Worm (Caenorhabditis elegans) whole organism, late embryonic: Measurements from ENCODE around the gene ethe-1.

Experiments
- C38D4.7 ChIP-seq: fragments of 200-800 bp; sonication (Bioruptor generic); optimal IDR thresholded peaks from 2 replicates; lab custom pipeline; 2018; ENCODE audit warnings: mild to moderate bottlenecking, missing genetic modification characterization, moderate library complexity, missing compliant biosample characterization
- F13H6.1 ChIP-seq: sonication (generic microtip); optimal IDR thresholded peaks from 2 replicates; lab custom pipeline; 2016; ENCODE audit warnings: missing genetic modification characterization, missing compliant biosample characterization
- K09A11.1 ChIP-seq: sonication (generic microtip); optimal IDR thresholded peaks from 2 replicates; lab custom pipeline; 2017; ENCODE audit warnings: antibody characterized with exemption, mild to moderate bottlenecking, missing genetic modification characterization, missing compliant biosample characterization; ENCODE audit not compliant: insufficient read depth
- Y22D7AL.16 ChIP-seq: sonication (generic microtip); optimal IDR thresholded peaks from 2 replicates; lab custom pipeline; 2016; ENCODE audit warnings: missing genetic modification characterization, missing compliant biosample characterization
- ahr-1 ChIP-seq: sonication (generic microtip); optimal IDR thresholded peaks from 2 replicates; lab custom pipeline; 2016; ENCODE audit warnings: missing genetic modification characterization, missing compliant biosample characterization
- ama-1 ChIP-seq: fragments of 150-350 bp; optimal IDR thresholded peaks from 2 replicates; lab custom pipeline; 2014
- ceh-19 ChIP-seq: fragments of 200-800 bp; sonication (Bioruptor generic); optimal IDR thresholded peaks from 2 replicates; lab custom pipeline; 2018; ENCODE audit warnings: mild to moderate bottlenecking, missing genetic modification characterization, missing compliant biosample characterization
- ceh-24 ChIP-seq: sonication (generic microtip); optimal IDR thresholded peaks from 2 replicates; lab custom pipeline; 2016; ENCODE audit warnings: mild to moderate bottlenecking, missing genetic modification characterization, missing compliant biosample characterization
- ceh-34 ChIP-seq: sonication (generic microtip); optimal IDR thresholded peaks from 2 replicates; lab custom pipeline; 2016; ENCODE audit warnings: mild to moderate bottlenecking, missing genetic modification characterization, missing compliant biosample characterization
- ceh-6 ChIP-seq: fragments of 200-800 bp; sonication (Bioruptor generic); optimal IDR thresholded peaks from 2 replicates; lab custom pipeline; 2018; ENCODE audit warnings: mild to moderate bottlenecking, missing genetic modification characterization, missing compliant biosample characterization
- che-1 ChIP-seq: sonication (generic microtip); optimal IDR thresholded peaks from 2 replicates; lab custom pipeline; 2016; ENCODE audit warnings: mild to moderate bottlenecking, missing genetic modification characterization, missing compliant biosample characterization
- dve-1 ChIP-seq: sonication (generic microtip); optimal IDR thresholded peaks from 2 replicates; lab custom pipeline; 2017; ENCODE audit warnings: antibody characterized with exemption, mild to moderate bottlenecking, missing genetic modification characterization, missing compliant biosample characterization
- elt-4 ChIP-seq: sonication (generic microtip); optimal IDR thresholded peaks from 2 replicates; lab custom pipeline; 2016; ENCODE audit warnings: missing genetic modification characterization, missing compliant biosample characterization
- ets-4 ChIP-seq: sonication (generic microtip); optimal IDR thresholded peaks from 2 replicates; lab custom pipeline; 2016; ENCODE audit warnings: missing genetic modification characterization, missing compliant biosample characterization
- fax-1 ChIP-seq: sonication (generic microtip); optimal IDR thresholded peaks from 2 replicates; lab custom pipeline; 2016; ENCODE audit warnings: missing genotype, missing genetic modification characterization, missing compliant biosample characterization
- gmeb-2 ChIP-seq: sonication (generic microtip); optimal IDR thresholded peaks from 2 replicates; lab custom pipeline; 2016; ENCODE audit warnings: missing genetic modification characterization, inconsistent platforms, missing compliant biosample characterization
- hlh-6 ChIP-seq: sonication (generic microtip); optimal IDR thresholded peaks from 2 replicates; lab custom pipeline; 2016; ENCODE audit warnings: missing genotype, missing genetic modification characterization, missing compliant biosample characterization
- madf-2 ChIP-seq: sonication (generic microtip); optimal IDR thresholded peaks from 2 replicates; lab custom pipeline; 2017; ENCODE audit warnings: missing genetic modification characterization, missing compliant biosample characterization
- mec-3 ChIP-seq: sonication (generic microtip); optimal IDR thresholded peaks from 2 replicates; lab custom pipeline; 2016; ENCODE audit warnings: borderline replicate concordance, missing genetic modification characterization, missing compliant biosample characterization
- nfya-1 ChIP-seq: sonication (generic microtip); optimal IDR thresholded peaks from 2 replicates; lab custom pipeline; 2017; ENCODE audit warnings: missing genetic modification characterization, mild to moderate bottlenecking, missing compliant biosample characterization, antibody characterized with exemption, moderate library complexity
- npax-4 ChIP-seq: sonication (generic microtip); optimal IDR thresholded peaks from 2 replicates; lab custom pipeline; 2016; ENCODE audit warnings: missing genetic modification characterization, missing compliant biosample characterization
- odd-2 ChIP-seq: sonication (generic microtip); optimal IDR thresholded peaks from 2 replicates; lab custom pipeline; 2017; ENCODE audit warnings: antibody characterized with exemption, mild to moderate bottlenecking, missing genetic modification characterization, missing compliant biosample characterization
- pqm-1 ChIP-seq: sonication (generic microtip); optimal IDR thresholded peaks from 2 replicates; lab custom pipeline; 2016; ENCODE audit warnings: missing genetic modification characterization, missing compliant biosample characterization
- pros-1 ChIP-seq: fragments of 150-350 bp; optimal IDR thresholded peaks from 2 replicates; lab custom pipeline; 2014; ENCODE audit warnings: missing biosample characterization, missing genetic modification reagents, missing genetic modification characterization
- rnt-1 ChIP-seq: sonication (generic microtip); optimal IDR thresholded peaks from 2 replicates; lab custom pipeline; 2016; ENCODE audit warnings: missing genetic modification characterization, missing compliant biosample characterization
- sox-2 ChIP-seq: fragments of 200-800 bp; sonication (Bioruptor generic); IDR thresholded peaks from 2 replicates; pipeline ENCODE4 v1.3.6; 2022; ENCODE audit warnings: missing genetic modification reagents, missing genetic modification characterization, missing compliant biosample characterization
- syd-9 ChIP-seq: sonication (generic microtip); optimal IDR thresholded peaks from 2 replicates; lab custom pipeline; 2016; ENCODE audit warnings: mild to moderate bottlenecking, missing genetic modification characterization, moderate library complexity, missing compliant biosample characterization
- ttx-3 ChIP-seq: sonication (generic microtip); optimal IDR thresholded peaks from 2 replicates; lab custom pipeline; 2016; ENCODE audit warnings: missing genetic modification reagents, missing genetic modification characterization, missing compliant biosample characterization
- unc-42 ChIP-seq: sonication (generic microtip); optimal IDR thresholded peaks from 2 replicates; lab custom pipeline; 2016; ENCODE audit warnings: missing genotype, missing genetic modification characterization, missing compliant biosample characterization
- unc-86 ChIP-seq: sonication (generic microtip); optimal IDR thresholded peaks from 2 replicates; lab custom pipeline; 2016; ENCODE audit warnings: missing genetic modification characterization, missing compliant biosample characterization

The ethe-1 gene

DNA sequence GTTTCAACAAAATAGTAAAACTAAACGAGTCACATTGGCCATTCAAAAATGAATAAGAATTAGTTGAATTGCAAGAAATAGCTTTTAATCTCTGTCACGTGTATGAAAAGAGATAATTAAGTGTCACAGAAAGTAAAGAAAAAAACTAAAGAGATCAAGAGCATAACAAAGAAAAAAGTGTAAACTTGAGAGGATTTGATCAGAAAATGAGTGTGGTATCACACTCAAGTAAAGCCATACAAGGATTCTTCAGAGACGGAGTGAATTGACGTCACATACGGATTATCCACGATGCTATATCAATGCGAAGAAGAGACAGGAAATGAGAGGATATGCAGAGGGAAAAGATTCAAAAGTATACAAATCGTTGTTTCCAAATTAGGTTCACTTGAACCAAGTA lies 39.3 kb downstream of the ethe-1 start:
- TF ChIP-seq madf-2 (tag; lab: Kevin White, UChicago) = no peak
- no peak for TF ChIP-seq mec-3
- TF ChIP-seq npax-4 (tag; lab: Kevin White, UChicago) = no peak
- no peak for TF ChIP-seq Y22D7AL.16 (tag; lab: Kevin White, UChicago)
- TF ChIP-seq unc-86 (tag; lab: Kevin White, UChicago) = no peak
- no peak for TF ChIP-seq ceh-34 (tag; lab: Kevin White, UChicago)
- no peak for TF ChIP-seq gmeb-2 (tag; lab: Kevin White, UChicago)
- TF ChIP-seq C38D4.7 (GFP tag; lab: Kevin White, UChicago) = no peak
- TF ChIP-seq elt-4 (tag; lab: Kevin White, UChicago) = no peak
- TF ChIP-seq ama-1 = no peak
- no peak for TF ChIP-seq ttx-3 (tag; lab: Kevin White, UChicago)
- TF ChIP-seq odd-2 = no peak
- no peak for TF ChIP-seq ets-4 (tag; lab: Kevin White, UChicago)
- TF ChIP-seq ahr-1 (tag; lab: Kevin White, UChicago) = no peak
- TF ChIP-seq che-1 (tag; lab: Kevin White, UChicago) = no peak
- TF ChIP-seq syd-9 (tag; lab: Kevin White, UChicago) = no peak
- TF ChIP-seq hlh-6 = no peak

DNA sequence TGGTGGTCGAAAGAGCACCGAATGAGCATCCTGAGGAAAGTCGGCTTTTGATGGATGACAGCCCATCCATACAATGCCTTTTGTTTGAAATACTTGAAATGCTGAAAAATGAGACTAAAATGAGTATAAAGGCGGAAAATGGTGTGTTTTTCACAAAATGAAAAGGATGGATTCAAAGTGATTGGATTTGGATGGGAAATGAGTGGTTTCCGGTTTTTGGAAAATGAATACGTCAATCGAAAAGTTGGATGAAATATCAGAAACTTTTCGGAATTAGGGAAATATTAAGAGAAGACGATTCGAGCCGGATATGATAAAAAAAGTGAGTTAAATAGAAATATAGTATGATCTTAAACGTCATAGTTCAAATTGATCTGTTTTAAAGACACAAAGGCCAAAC lies 41.1 kb downstream of the ethe-1 start, which contains the start of gene F38E11.6:
F38E11.6 (minus strand) TSS at position 101 of the 400 bp plus-strand sequence.
- no peak for TF ChIP-seq rnt-1 (tag; lab: Kevin White, UChicago)
- TF ChIP-seq elt-4 (tag; lab: Kevin White, UChicago) = no peak
- no peak for TF ChIP-seq pqm-1 (tag; lab: Kevin White, UChicago)
- no peak for TF ChIP-seq syd-9 (tag; lab: Kevin White, UChicago)
- TF ChIP-seq F13H6.1 (tag; lab: Kevin White, UChicago) = no peak
- no peak for TF ChIP-seq ceh-24 (tag; lab: Kevin White, UChicago)
- no peak for TF ChIP-seq unc-42 (tag; lab: Kevin White, UChicago)

DNA sequence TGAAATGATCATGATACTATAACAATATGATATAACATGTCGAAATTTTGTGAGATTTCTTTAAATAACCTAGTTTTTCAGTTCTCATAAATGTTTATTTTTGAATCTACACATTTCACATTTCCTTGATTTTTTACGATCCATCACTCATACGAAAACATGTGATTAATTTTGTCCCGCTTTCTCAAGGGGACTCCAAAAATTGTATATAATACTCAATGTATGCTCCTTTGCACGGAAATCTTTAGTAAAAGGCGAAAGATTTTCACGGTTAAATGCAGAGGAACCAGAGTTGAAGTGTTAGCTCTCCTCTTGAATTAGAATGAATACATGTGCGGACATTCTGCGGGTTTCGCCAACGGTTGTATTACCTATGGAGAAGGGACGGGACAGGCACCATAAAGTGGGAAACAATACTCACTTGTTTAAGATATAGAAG lies 44.2 kb downstream of the ethe-1 start:
- TF ChIP-seq pros-1 (tag; lab: Kevin White, UChicago) (no peak), K09A11.1 (no peak), ama-1 (peak; percentile 57), ceh-19 (GFP tag; lab: Kevin White, UChicago) (no peak), dve-1 (tag; lab: Kevin White, UChicago) (no peak), fax-1 (tag; lab: Kevin White, UChicago) (no peak), npax-4 (tag; lab: Kevin White, UChicago) (no peak)

ce11 chrIV:9459224-9459781 lies 49.3 kb downstream of the ethe-1 start, which contains the start of gene copb-2:
Gene copb-2, plus strand, starts transcription at chrIV:9459731.
- TF ChIP-seq nfya-1 (peak; percentile 42), ceh-6 (GFP tag; lab: Kevin White, UChicago) (no peak), unc-42 (tag; lab: Kevin White, UChicago) (peak; percentile 61)

- TF ChIP-seq sox-2 = no peak
- no peak for TF ChIP-seq ahr-1 (tag; lab: Kevin White, UChicago)
- TF ChIP-seq, all 69 proteins: peak for 0
Observed at ce11 chrIV:9457400-9457799, 51.2 kb downstream of the ethe-1 start, which contains the start of gene cutl-17. Gene cutl-17, minus strand, starts transcription at chrIV:9457500.
